Worm (Caenorhabditis elegans) whole organism, late embryonic: ENCODE data around the gene srz-13.

Source experiments
- C38D4.7 ChIP-seq: fragments of 200-800 bp; sonication (Bioruptor generic); optimal IDR thresholded peaks from 2 replicates; lab custom pipeline; 2018; ENCODE audit warnings: mild to moderate bottlenecking, missing genetic modification characterization, moderate library complexity, missing compliant biosample characterization
- F13H6.1 ChIP-seq: sonication (generic microtip); optimal IDR thresholded peaks from 2 replicates; lab custom pipeline; 2016; ENCODE audit warnings: missing genetic modification characterization, missing compliant biosample characterization
- K09A11.1 ChIP-seq: sonication (generic microtip); optimal IDR thresholded peaks from 2 replicates; lab custom pipeline; 2017; ENCODE audit warnings: antibody characterized with exemption, mild to moderate bottlenecking, missing genetic modification characterization, missing compliant biosample characterization; ENCODE audit not compliant: insufficient read depth
- T23F11.4 ChIP-seq: fragments of 200-800 bp; sonication (Bioruptor generic); optimal IDR thresholded peaks from 2 replicates; lab custom pipeline; 2018; ENCODE audit warnings: mild to moderate bottlenecking, missing genetic modification characterization, missing compliant biosample characterization
- ahr-1 ChIP-seq: sonication (generic microtip); optimal IDR thresholded peaks from 2 replicates; lab custom pipeline; 2016; ENCODE audit warnings: missing genetic modification characterization, missing compliant biosample characterization
- ama-1 ChIP-seq: fragments of 150-350 bp; optimal IDR thresholded peaks from 2 replicates; lab custom pipeline; 2014
- ceh-2 ChIP-seq: sonication (generic microtip); optimal IDR thresholded peaks from 2 replicates; lab custom pipeline; 2016; ENCODE audit warnings: missing genotype, missing genetic modification characterization, missing compliant biosample characterization
- ceh-22 ChIP-seq: sonication (generic microtip); optimal IDR thresholded peaks from 2 replicates; lab custom pipeline; 2017; ENCODE audit warnings: missing biosample characterization, missing genetic modification characterization
- ceh-24 ChIP-seq: sonication (generic microtip); optimal IDR thresholded peaks from 2 replicates; lab custom pipeline; 2016; ENCODE audit warnings: mild to moderate bottlenecking, missing genetic modification characterization, missing compliant biosample characterization
- ceh-34 ChIP-seq: sonication (generic microtip); optimal IDR thresholded peaks from 2 replicates; lab custom pipeline; 2016; ENCODE audit warnings: mild to moderate bottlenecking, missing genetic modification characterization, missing compliant biosample characterization
- ceh-48 ChIP-seq: sonication (generic microtip); optimal IDR thresholded peaks from 2 replicates; lab custom pipeline; 2016; ENCODE audit warnings: missing genetic modification characterization, inconsistent platforms, missing compliant biosample characterization
- che-1 ChIP-seq: sonication (generic microtip); optimal IDR thresholded peaks from 2 replicates; lab custom pipeline; 2016; ENCODE audit warnings: mild to moderate bottlenecking, missing genetic modification characterization, missing compliant biosample characterization
- dmd-4 ChIP-seq: sonication (generic microtip); optimal IDR thresholded peaks from 2 replicates; lab custom pipeline; 2016; ENCODE audit warnings: borderline replicate concordance, missing genetic modification characterization, missing compliant biosample characterization
- dve-1 ChIP-seq: sonication (generic microtip); optimal IDR thresholded peaks from 2 replicates; lab custom pipeline; 2017; ENCODE audit warnings: antibody characterized with exemption, mild to moderate bottlenecking, missing genetic modification characterization, missing compliant biosample characterization
- elt-2 ChIP-seq: sonication (generic microtip); optimal IDR thresholded peaks from 2 replicates; lab custom pipeline; 2016; ENCODE audit warnings: missing genetic modification reagents, missing genetic modification characterization, missing compliant biosample characterization
- elt-4 ChIP-seq: sonication (generic microtip); optimal IDR thresholded peaks from 2 replicates; lab custom pipeline; 2016; ENCODE audit warnings: missing genetic modification characterization, missing compliant biosample characterization
- eyg-1 ChIP-seq: sonication (generic microtip); optimal IDR thresholded peaks from 2 replicates; lab custom pipeline; 2016; ENCODE audit warnings: missing genotype, missing genetic modification characterization, missing compliant biosample characterization
- fax-1 ChIP-seq: sonication (generic microtip); optimal IDR thresholded peaks from 2 replicates; lab custom pipeline; 2016; ENCODE audit warnings: missing genotype, missing genetic modification characterization, missing compliant biosample characterization
- fkh-6 ChIP-seq: sonication (generic microtip); optimal IDR thresholded peaks from 2 replicates; lab custom pipeline; 2016; ENCODE audit warnings: missing genetic modification characterization, missing compliant biosample characterization
- gmeb-2 ChIP-seq: sonication (generic microtip); optimal IDR thresholded peaks from 2 replicates; lab custom pipeline; 2016; ENCODE audit warnings: missing genetic modification characterization, inconsistent platforms, missing compliant biosample characterization
- hlh-13 ChIP-seq: fragments of 200-800 bp; sonication (Bioruptor generic); optimal IDR thresholded peaks from 2 replicates; lab custom pipeline; 2018; ENCODE audit warnings: mild to moderate bottlenecking, missing genetic modification characterization, missing compliant biosample characterization
- hlh-15 ChIP-seq: sonication (generic microtip); optimal IDR thresholded peaks from 2 replicates; lab custom pipeline; 2016; ENCODE audit warnings: missing genetic modification characterization, missing compliant biosample characterization
- hlh-30 ChIP-seq: sonication (generic microtip); optimal IDR thresholded peaks from 2 replicates; lab custom pipeline; 2017; ENCODE audit warnings: antibody characterized with exemption, missing genetic modification characterization, missing compliant biosample characterization; ENCODE audit not compliant: insufficient read depth
- hlh-8 ChIP-seq: sonication (generic microtip); optimal IDR thresholded peaks from 2 replicates; lab custom pipeline; 2016; ENCODE audit warnings: missing genotype, missing genetic modification characterization, missing compliant biosample characterization
- mec-3 ChIP-seq: sonication (generic microtip); optimal IDR thresholded peaks from 2 replicates; lab custom pipeline; 2016; ENCODE audit warnings: borderline replicate concordance, missing genetic modification characterization, missing compliant biosample characterization
- nhr-11 ChIP-seq: fragments of 150-350 bp; optimal IDR thresholded peaks from 2 replicates; lab custom pipeline; 2014; ENCODE audit warnings: missing biosample characterization, missing genetic modification characterization
- nhr-232 ChIP-seq: sonication (generic microtip); optimal IDR thresholded peaks from 2 replicates; lab custom pipeline; 2016; ENCODE audit warnings: missing genetic modification characterization, missing compliant biosample characterization
- npax-4 ChIP-seq: sonication (generic microtip); optimal IDR thresholded peaks from 2 replicates; lab custom pipeline; 2016; ENCODE audit warnings: missing genetic modification characterization, missing compliant biosample characterization
- odd-2 ChIP-seq: sonication (generic microtip); optimal IDR thresholded peaks from 2 replicates; lab custom pipeline; 2017; ENCODE audit warnings: antibody characterized with exemption, mild to moderate bottlenecking, missing genetic modification characterization, missing compliant biosample characterization
- pag-3 ChIP-seq: sonication (generic microtip); optimal IDR thresholded peaks from 2 replicates; lab custom pipeline; 2016; ENCODE audit warnings: missing compliant biosample characterization, missing genetic modification characterization, borderline replicate concordance
- pha-4 ChIP-seq: fragments of 150-350 bp; optimal IDR thresholded peaks from 2 replicates; lab custom pipeline; 2018; ENCODE audit warnings: missing biosample characterization, missing genetic modification reagents, missing genetic modification characterization
- pqm-1 ChIP-seq: sonication (generic microtip); optimal IDR thresholded peaks from 2 replicates; lab custom pipeline; 2016; ENCODE audit warnings: missing genetic modification characterization, missing compliant biosample characterization
- pros-1 ChIP-seq: fragments of 150-350 bp; optimal IDR thresholded peaks from 2 replicates; lab custom pipeline; 2014; ENCODE audit warnings: missing biosample characterization, missing genetic modification reagents, missing genetic modification characterization
- ref-2 ChIP-seq: sonication (generic microtip); optimal IDR thresholded peaks from 2 replicates; lab custom pipeline; 2016; ENCODE audit warnings: missing genetic modification characterization, missing compliant biosample characterization
- sox-2 ChIP-seq: fragments of 200-800 bp; sonication (Bioruptor generic); IDR thresholded peaks from 2 replicates; pipeline ENCODE4 v1.3.6; 2022; ENCODE audit warnings: missing genetic modification reagents, missing genetic modification characterization, missing compliant biosample characterization
- sox-4 ChIP-seq: sonication (generic microtip); optimal IDR thresholded peaks from 2 replicates; lab custom pipeline; 2017; ENCODE audit warnings: mild to moderate bottlenecking, missing genetic modification characterization, inconsistent platforms, missing compliant biosample characterization
- syd-9 ChIP-seq: sonication (generic microtip); optimal IDR thresholded peaks from 2 replicates; lab custom pipeline; 2016; ENCODE audit warnings: mild to moderate bottlenecking, missing genetic modification characterization, moderate library complexity, missing compliant biosample characterization
- tbx-2 ChIP-seq: sonication (generic microtip); optimal IDR thresholded peaks from 2 replicates; lab custom pipeline; 2016; ENCODE audit warnings: missing genetic modification characterization, missing compliant biosample characterization
- unc-42 ChIP-seq: sonication (generic microtip); optimal IDR thresholded peaks from 2 replicates; lab custom pipeline; 2016; ENCODE audit warnings: missing genotype, missing genetic modification characterization, missing compliant biosample characterization
- unc-86 ChIP-seq: sonication (generic microtip); optimal IDR thresholded peaks from 2 replicates; lab custom pipeline; 2016; ENCODE audit warnings: missing genetic modification characterization, missing compliant biosample characterization
- zip-5 ChIP-seq: sonication (generic microtip); optimal IDR thresholded peaks from 2 replicates; lab custom pipeline; 2016; ENCODE audit warnings: missing genetic modification characterization, missing compliant biosample characterization

Gene srz-13

ce11 chrV:16201730-16202129 lies 19.5 kb downstream of the srz-13 start, which contains the start of gene F11A5.17:
F11A5.17 (plus strand) TSS chrV:16202030.
- TF ChIP-seq dve-1 (tag; lab: Kevin White, UChicago) (no peak), npax-4 (tag; lab: Kevin White, UChicago) (no peak), pag-3 (no peak), hlh-13 (GFP tag; lab: Kevin White, UChicago) (no peak), sox-2 (GFP tag; lab: Robert Waterston, UW) (no peak), ref-2 (no peak), ahr-1 (tag; lab: Kevin White, UChicago) (no peak), F13H6.1 (tag; lab: Kevin White, UChicago) (no peak), K09A11.1 (tag; lab: Kevin White, UChicago) (no peak), ceh-24 (tag; lab: Kevin White, UChicago) (no peak), zip-5 (tag; lab: Kevin White, UChicago) (no peak), unc-86 (tag; lab: Kevin White, UChicago) (no peak), pros-1 (tag; lab: Kevin White, UChicago) (no peak), ama-1 (lab: Kevin White, UChicago) (no peak), nhr-11 (tag; lab: Kevin White, UChicago) (no peak), ceh-34 (tag; lab: Kevin White, UChicago) (no peak)

DNA sequence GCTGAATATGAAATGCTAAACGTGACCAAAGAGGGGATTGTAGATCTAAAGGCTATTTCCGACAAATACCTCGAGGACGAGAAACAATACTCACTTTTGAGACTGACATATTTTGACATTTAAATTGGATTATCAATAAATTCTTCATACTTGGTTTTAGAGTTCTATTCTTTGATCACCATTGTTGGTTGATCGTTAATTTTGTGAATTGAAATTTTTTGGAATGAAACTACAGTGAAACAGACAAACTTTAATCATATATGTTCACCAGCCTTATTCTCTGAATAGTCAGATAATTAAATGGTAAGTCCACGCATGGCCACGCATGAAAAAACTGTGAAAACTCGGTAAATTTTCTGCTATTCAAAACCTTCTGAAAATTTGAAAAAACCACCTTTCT lies 20.4 kb downstream of the srz-13 start, which contains the start of gene F11A5.18:
Gene F11A5.18 (plus strand): TSS at position 301 of the 400 bp plus-strand sequence.
- no peak for TF ChIP-seq hlh-15
- TF ChIP-seq che-1 (tag; lab: Kevin White, UChicago) = no peak
- no peak for TF ChIP-seq dmd-4
- no peak for TF ChIP-seq hlh-30 (tag; lab: Kevin White, UChicago)

DNA sequence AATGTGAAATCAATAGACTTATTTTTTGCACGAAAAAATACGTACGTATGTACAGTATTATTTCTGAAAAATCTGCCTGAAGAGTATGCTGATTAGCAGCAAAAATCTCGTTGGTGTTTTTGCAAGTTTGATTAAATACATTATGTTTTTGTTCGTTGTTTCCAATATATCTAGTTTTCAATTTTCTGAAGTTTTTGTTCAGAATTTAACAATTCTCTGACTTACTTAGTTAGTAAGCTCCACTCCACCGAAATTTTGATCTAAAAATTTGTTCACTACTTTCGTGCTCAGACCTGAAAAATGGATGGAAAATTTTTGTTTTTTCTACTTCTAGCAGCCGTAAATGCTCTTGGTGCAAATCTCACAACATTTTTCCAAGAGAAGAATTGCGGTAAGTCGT lies 22.7 kb downstream of the srz-13 start, which contains the start of gene irld-26:
Gene irld-26 (plus strand): TSS at position 301 of the 400 bp plus-strand sequence.
- TF ChIP-seq nhr-232 (tag; lab: Kevin White, UChicago) (no peak), mec-3 (tag; lab: Kevin White, UChicago) (no peak), elt-2 (tag; lab: Kevin White, UChicago) (no peak), sox-4 (tag; lab: Kevin White, UChicago) (no peak), fkh-6 (no peak), fax-1 (tag; lab: Kevin White, UChicago) (no peak), hlh-8 (tag; lab: Kevin White, UChicago) (no peak), tbx-2 (tag; lab: Kevin White, UChicago) (no peak), C38D4.7 (GFP tag; lab: Kevin White, UChicago) (no peak), gmeb-2 (tag; lab: Kevin White, UChicago) (no peak)

- TF ChIP-seq hlh-13 (GFP tag; lab: Kevin White, UChicago) = no peak
- no peak for TF ChIP-seq F13H6.1 (tag; lab: Kevin White, UChicago)
- no peak for TF ChIP-seq eyg-1 (tag; lab: Kevin White, UChicago)
- no peak for TF ChIP-seq ceh-2 (tag; lab: Kevin White, UChicago)
- TF ChIP-seq npax-4 (tag; lab: Kevin White, UChicago) = no peak
- no peak for TF ChIP-seq odd-2 (tag; lab: Kevin White, UChicago)
- TF ChIP-seq che-1 (tag; lab: Kevin White, UChicago) = no peak
- TF ChIP-seq pha-4 = no peak
- TF ChIP-seq ceh-48 (tag; lab: Kevin White, UChicago) = no peak
- no peak for TF ChIP-seq unc-42 (tag; lab: Kevin White, UChicago)
- TF ChIP-seq fax-1 (tag; lab: Kevin White, UChicago) = no peak
- TF ChIP-seq T23F11.4 (GFP tag; lab: Kevin White, UChicago) = no peak
- no peak for TF ChIP-seq elt-4
- no peak for TF ChIP-seq ceh-22
- TF ChIP-seq ceh-34 (tag; lab: Kevin White, UChicago) = no peak
- TF ChIP-seq gmeb-2 (tag; lab: Kevin White, UChicago) = no peak
- no peak for TF ChIP-seq syd-9 (tag; lab: Kevin White, UChicago)
- no peak for TF ChIP-seq pqm-1 (tag; lab: Kevin White, UChicago)
- TF ChIP-seq C38D4.7 (GFP tag; lab: Kevin White, UChicago) = no peak
These were observed 27.6 kb downstream of the srz-13 start, which contains the start of gene oac-15 for ce11 chrV:16209837-16210236. oac-15 (minus strand) TSS chrV:16209937.
